Fruit fly (Drosophila melanogaster) whole organism, pupa: Measurements from ENCODE around the gene CG12535.

ENCODE experiments used
- CG10348 ChIP-seq: fragments of 200-800 bp; sonication (Bioruptor generic); IDR thresholded peaks from 2 replicates; pipeline ENCODE4 v1.3.6; 2022; ENCODE audit warnings: missing biosample characterization, missing genetic modification characterization
- CG12605 ChIP-seq: fragments of 200-800 bp; sonication (Bioruptor generic); IDR thresholded peaks from 2 replicates; pipeline ENCODE4 v1.3.6; 2022; ENCODE audit warnings: missing biosample characterization, missing genetic modification characterization
- CG13204 ChIP-seq: fragments of 200-800 bp; sonication (Bioruptor generic); optimal IDR thresholded peaks from 2 replicates; lab custom pipeline; 2018; ENCODE audit warnings: missing biosample characterization, mild to moderate bottlenecking, missing genetic modification characterization, moderate library complexity
- CG14655 ChIP-seq: fragments of 200-800 bp; sonication (Bioruptor generic); optimal IDR thresholded peaks from 3 replicates; lab custom pipeline; 2017; ENCODE audit warnings: mild to moderate bottlenecking, missing biosample characterization, missing genetic modification reagents, missing genetic modification characterization
- CG15710 ChIP-seq: fragments of 200-800 bp; sonication (Bioruptor generic); optimal IDR thresholded peaks from 2 replicates; lab custom pipeline; 2018; ENCODE audit warnings: missing biosample characterization, mild to moderate bottlenecking, missing genetic modification characterization, moderate library complexity
- CG17806 ChIP-seq: fragments of 200-800 bp; sonication (Bioruptor generic); optimal IDR thresholded peaks from 2 replicates; lab custom pipeline; 2018; ENCODE audit warnings: missing biosample characterization, mild to moderate bottlenecking, missing genetic modification characterization, moderate library complexity
- CG32121 ChIP-seq: fragments of 200-800 bp; sonication (Bioruptor generic); IDR thresholded peaks from 2 replicates; pipeline ENCODE4 v1.3.6; 2022; ENCODE audit warnings: missing biosample characterization, missing genetic modification characterization
- CG34367 ChIP-seq: fragments of 200-800 bp; sonication (Bioruptor generic); optimal IDR thresholded peaks from 2 replicates; lab custom pipeline; 2018; ENCODE audit warnings: missing biosample characterization, mild to moderate bottlenecking, missing genetic modification characterization
- CG4496 ChIP-seq: fragments of 200-800 bp; sonication (Bioruptor generic); IDR thresholded peaks from 3 replicates; pipeline ENCODE4 v1.3.6; 2022; ENCODE audit warnings: missing biosample characterization, missing genetic modification characterization
- CG8159 ChIP-seq: fragments of 200-800 bp; sonication (Bioruptor generic); optimal IDR thresholded peaks from 3 replicates; lab custom pipeline; 2018; ENCODE audit warnings: missing biosample characterization, mild to moderate bottlenecking, missing genetic modification characterization, moderate library complexity
- CG8301 ChIP-seq: fragments of 200-800 bp; sonication (Bioruptor generic); optimal IDR thresholded peaks from 2 replicates; lab custom pipeline; 2018; ENCODE audit warnings: missing biosample characterization, mild to moderate bottlenecking, missing genetic modification characterization
- CG9948 ChIP-seq: fragments of 200-800 bp; sonication (Bioruptor generic); optimal IDR thresholded peaks from 2 replicates; lab custom pipeline; 2018; ENCODE audit warnings: missing biosample characterization, mild to moderate bottlenecking, missing genetic modification characterization, moderate library complexity
- D1 ChIP-seq: fragments of 200-800 bp; sonication (Bioruptor generic); optimal IDR thresholded peaks from 2 replicates; lab custom pipeline; 2018; ENCODE audit warnings: missing biosample characterization, mild to moderate bottlenecking, missing genetic modification characterization, moderate library complexity
- EcR ChIP-seq: fragments of 200-800 bp; sonication (Bioruptor generic); optimal IDR thresholded peaks from 3 replicates; lab custom pipeline; 2019; ENCODE audit warnings: missing biosample characterization, missing genetic modification characterization, mild to moderate bottlenecking, moderate library complexity, missing genetic modification reagents
- Ets98B ChIP-seq: fragments of 200-800 bp; sonication (Bioruptor generic); IDR thresholded peaks from 2 replicates; pipeline ENCODE4 v1.3.6; 2022; ENCODE audit warnings: missing biosample characterization, missing genetic modification characterization
- Pif1A ChIP-seq: fragments of 200-800 bp; sonication (Bioruptor generic); optimal IDR thresholded peaks from 3 replicates; lab custom pipeline; 2016; ENCODE audit warnings: missing biosample characterization, missing genetic modification characterization
- Pif1B ChIP-seq: fragments of 200-800 bp; sonication (Bioruptor generic); optimal IDR thresholded peaks from 3 replicates; lab custom pipeline; 2016; ENCODE audit warnings: missing biosample characterization, missing genetic modification characterization
- Snoo ChIP-seq: fragments of 200-800 bp; sonication (Bioruptor generic); optimal IDR thresholded peaks from 3 replicates; lab custom pipeline; 2017; ENCODE audit warnings: missing biosample characterization, mild to moderate bottlenecking, missing genetic modification characterization, inconsistent platforms
- fd96Ca ChIP-seq: fragments of 200-800 bp; sonication (Bioruptor generic); IDR thresholded peaks from 3 replicates; pipeline ENCODE4 v1.3.6; 2022; ENCODE audit warnings: missing biosample characterization, missing genetic modification characterization
- gl ChIP-seq: fragments of 200-800 bp; sonication (Bioruptor generic); optimal IDR thresholded peaks from 2 replicates; lab custom pipeline; 2018; ENCODE audit warnings: missing biosample characterization, mild to moderate bottlenecking, missing genetic modification characterization
- rn ChIP-seq: fragments of 200-800 bp; sonication (Bioruptor generic); IDR thresholded peaks from 2 replicates; pipeline ENCODE4 v1.3.6; 2022; ENCODE audit warnings: missing biosample characterization, missing genetic modification characterization

Gene CG12535

DNA sequence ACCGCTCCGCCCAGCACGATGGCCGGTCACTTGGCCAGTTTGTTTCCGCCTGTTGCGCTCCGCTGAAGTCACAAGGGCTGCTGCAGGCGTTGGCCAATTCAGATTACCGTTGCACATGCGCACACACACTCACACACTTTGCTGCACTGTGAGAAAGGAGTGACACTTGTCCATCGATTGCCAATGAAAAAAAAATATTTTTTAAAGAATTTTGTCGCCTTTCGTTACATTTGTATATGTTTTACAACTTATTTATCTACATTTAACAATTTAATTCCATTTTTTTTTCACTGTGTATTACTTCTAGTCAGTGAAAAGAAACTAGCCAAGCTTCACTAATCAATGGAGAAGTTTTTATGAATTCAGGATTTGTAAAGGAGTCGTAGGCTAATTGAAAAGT is 27.3 kb upstream of the CG12535 start:
- peak; percentile 78 for TF ChIP-seq CG8301 (tag; lab: Kevin White, UChicago)
- peak; percentile 63 for TF ChIP-seq CG34367 (tag; lab: Kevin White, UChicago)
- peak; percentile 22; the same call in 1 of the 2 replicates for TF ChIP-seq CG10348 (GFP tag; lab: Robert Waterston, UW)
- peak; percentile 64 for TF ChIP-seq CG15710 (tag; lab: Kevin White, UChicago)
- peak; percentile 74 for TF ChIP-seq Ets98B
- peak; percentile 26 for TF ChIP-seq D1 (tag; lab: Kevin White, UChicago)
- TF ChIP-seq rn (GFP tag; lab: Robert Waterston, UW) = peak; percentile 61
- TF ChIP-seq CG14655 (GFP tag; lab: Kevin White, UChicago) = peak; percentile 85
- peak; percentile 65 for TF ChIP-seq CG32121 (GFP tag; lab: Robert Waterston, UW)
- peak; percentile 72 for TF ChIP-seq Pif1A (GFP tag; lab: Kevin White, UChicago)
- peak; percentile 52; the same call in 2 of the 3 replicates for TF ChIP-seq fd96Ca (GFP tag; lab: Robert Waterston, UW)
- TF ChIP-seq gl (tag; lab: Kevin White, UChicago) = peak; percentile 18
- TF ChIP-seq EcR = no peak
- no peak for TF ChIP-seq CG13204 (GFP tag; lab: Kevin White, UChicago)
- peak; percentile 74 for TF ChIP-seq CG8159 (tag; lab: Kevin White, UChicago)
- peak; percentile 73 for TF ChIP-seq CG17806 (tag; lab: Kevin White, UChicago)
- TF ChIP-seq CG9948 (tag; lab: Kevin White, UChicago) = peak; percentile 69
- TF ChIP-seq CG4496 (GFP tag; lab: Robert Waterston, UW) = peak; percentile 87
- peak; percentile 67 for TF ChIP-seq Pif1B (GFP tag; lab: Kevin White, UChicago)
- peak; percentile 69 for TF ChIP-seq Snoo (tag; lab: Kevin White, UChicago)
- TF ChIP-seq CG12605 (GFP tag; lab: Robert Waterston, UW) = peak; percentile 68

- TF ChIP-seq CG34367 (tag; lab: Kevin White, UChicago) = peak; percentile 89
- peak; percentile 88 for TF ChIP-seq CG12605 (GFP tag; lab: Robert Waterston, UW)
- peak; percentile 80 for TF ChIP-seq Pif1A (GFP tag; lab: Kevin White, UChicago)
- TF ChIP-seq CG32121 (GFP tag; lab: Robert Waterston, UW) = peak; percentile 73
- TF ChIP-seq Ets98B = peak; percentile 50
- peak; percentile 93 for TF ChIP-seq CG8159 (tag; lab: Kevin White, UChicago)
- peak; percentile 87 for TF ChIP-seq gl (tag; lab: Kevin White, UChicago)
- peak; percentile 88 for TF ChIP-seq CG9948 (tag; lab: Kevin White, UChicago)
- peak; percentile 76 for TF ChIP-seq D1 (tag; lab: Kevin White, UChicago)
- TF ChIP-seq CG17806 (tag; lab: Kevin White, UChicago) = peak; percentile 80
- TF ChIP-seq CG10348 (GFP tag; lab: Robert Waterston, UW) = no peak
- TF ChIP-seq CG13204 (GFP tag; lab: Kevin White, UChicago) = peak; percentile 85
- peak; percentile 75 for TF ChIP-seq CG8301 (tag; lab: Kevin White, UChicago)
- TF ChIP-seq Snoo (tag; lab: Kevin White, UChicago) = peak; percentile 78
- peak; percentile 92 for TF ChIP-seq CG15710 (tag; lab: Kevin White, UChicago)
- TF ChIP-seq fd96Ca (GFP tag; lab: Robert Waterston, UW) = peak; percentile 72; the same call in 2 of the 3 replicates
- peak; percentile 82 for TF ChIP-seq CG14655 (GFP tag; lab: Kevin White, UChicago)
- TF ChIP-seq CG4496 (GFP tag; lab: Robert Waterston, UW) = peak; percentile 87
- peak; percentile 77 for TF ChIP-seq Pif1B (GFP tag; lab: Kevin White, UChicago)
- TF ChIP-seq rn (GFP tag; lab: Robert Waterston, UW) = peak; percentile 31; the same call in 1 of the 2 replicates
- peak; percentile 49 for TF ChIP-seq EcR
These were observed 26.0 kb upstream of the CG12535 start, which contains the start of gene CG12206 for dm6 chrX:3474476-3475439. TSS of gene CG12206 (minus strand) at chrX:3474524.

DNA sequence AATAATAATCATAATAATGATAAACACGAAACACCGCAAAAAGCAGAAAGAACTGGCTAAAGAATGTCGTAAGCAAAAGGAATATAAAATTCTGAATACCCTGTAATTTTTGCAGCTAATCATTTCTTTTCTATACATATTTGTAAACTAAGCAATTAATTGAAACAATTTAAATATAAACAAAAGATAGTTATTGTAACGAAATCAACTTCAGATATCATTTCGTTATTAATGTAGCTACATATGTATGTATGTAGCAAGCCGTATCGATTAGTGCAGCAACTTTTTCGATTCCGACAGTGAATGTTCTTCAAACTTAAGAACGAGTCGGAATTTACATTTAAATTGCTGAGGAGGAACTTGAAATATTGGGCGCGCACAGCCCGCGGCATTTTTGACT is 24.9 kb upstream of the CG12535 start:
- TF ChIP-seq CG15710 (tag; lab: Kevin White, UChicago) = peak; percentile 10
- TF ChIP-seq Pif1A (GFP tag; lab: Kevin White, UChicago) = no peak

DNA sequence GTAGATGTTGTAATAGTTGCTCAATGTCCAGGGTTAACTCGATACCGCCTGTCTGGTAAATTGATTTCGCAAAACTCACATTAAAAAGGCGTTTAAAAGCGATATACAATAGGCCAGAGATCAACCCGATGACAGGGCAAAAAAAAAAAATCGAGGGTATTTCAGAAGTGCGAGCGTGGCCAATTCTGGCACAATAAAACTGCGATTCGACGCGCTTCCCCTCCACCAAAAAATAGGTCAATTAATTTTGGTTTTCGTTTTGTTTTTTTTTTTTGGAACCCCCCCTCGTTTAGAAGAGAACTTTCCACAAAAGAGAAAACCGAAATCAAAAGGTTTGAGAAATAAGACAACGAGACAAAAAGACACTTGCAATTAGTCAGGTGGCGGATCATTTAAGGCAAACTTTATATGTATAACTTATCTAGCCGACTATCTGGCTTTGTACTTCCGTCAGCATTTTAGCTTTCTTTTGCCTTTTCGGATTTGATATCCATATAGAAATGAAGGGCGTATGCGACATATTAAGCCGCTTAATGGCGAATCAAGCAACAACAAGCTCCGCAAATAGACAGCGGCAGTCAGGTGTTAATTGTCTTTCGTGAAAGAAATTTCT is 21.8 kb upstream of the CG12535 start:
- TF ChIP-seq CG13204 (GFP tag; lab: Kevin White, UChicago) (no peak), CG10348 (GFP tag; lab: Robert Waterston, UW) (no peak), Pif1B (GFP tag; lab: Kevin White, UChicago) (no peak), Snoo (tag; lab: Kevin White, UChicago) (no peak), rn (GFP tag; lab: Robert Waterston, UW) (no peak)
- TF ChIP-seq, all 21 proteins: peak for 0

- TF ChIP-seq CG8301 (tag; lab: Kevin White, UChicago) (no peak), Pif1B (GFP tag; lab: Kevin White, UChicago) (no peak), CG12605 (GFP tag; lab: Robert Waterston, UW) (peak; percentile 28; the same call in 1 of the 2 replicates), CG32121 (GFP tag; lab: Robert Waterston, UW) (no peak), CG8159 (tag; lab: Kevin White, UChicago) (no peak)
- TF ChIP-seq, all 21 proteins: peak for 1
These were observed 16.8 kb upstream of the CG12535 start for dm6 chrX:3465551-3465950.
